Worm (Caenorhabditis elegans) whole organism, L3 larva: ENCODE measurements around the gene C17G10.1.

Source experiments
- ceh-82 ChIP-seq: fragments of 150-350 bp; optimal IDR thresholded peaks from 2 replicates; lab custom pipeline; 2014; ENCODE audit warnings: missing biosample characterization, missing genetic modification characterization
- ceh-9 ChIP-seq: sonication (generic microtip); optimal IDR thresholded peaks from 2 replicates; lab custom pipeline; 2018; ENCODE audit warnings: missing biosample characterization, missing genetic modification characterization
- egl-27 ChIP-seq: sonication (generic microtip); optimal IDR thresholded peaks from 4 replicates; lab custom pipeline; 2017; ENCODE audit warnings: missing biosample characterization, missing genetic modification reagents, missing genetic modification characterization
- fkh-10 ChIP-seq: sonication (generic microtip); optimal IDR thresholded peaks from 2 replicates; lab custom pipeline; 2017; ENCODE audit warnings: missing biosample characterization, missing genetic modification reagents, missing genetic modification characterization
- jun-1 ChIP-seq: fragments of 150-350 bp; optimal IDR thresholded peaks from 2 replicates; lab custom pipeline; 2014; ENCODE audit warnings: missing biosample characterization, missing genetic modification reagents, missing genetic modification characterization
- lin-15B ChIP-seq: fragments of 150-350 bp; optimal IDR thresholded peaks from 2 replicates; lab custom pipeline; 2014; ENCODE audit warnings: missing biosample characterization, missing genetic modification characterization
- nhr-11 ChIP-seq: fragments of 150-350 bp; optimal IDR thresholded peaks from 2 replicates; lab custom pipeline; 2014; ENCODE audit warnings: missing biosample characterization, missing genetic modification characterization
- nhr-28 ChIP-seq: fragments of 150-350 bp; optimal IDR thresholded peaks from 2 replicates; lab custom pipeline; 2014; ENCODE audit warnings: missing biosample characterization, missing genetic modification characterization
- pha-4 ChIP-seq: fragments of 150-350 bp; optimal IDR thresholded peaks from 2 replicates; lab custom pipeline; 2014; ENCODE audit warnings: missing biosample characterization, missing genetic modification reagents, missing genetic modification characterization
- tbx-2 ChIP-seq: sonication (generic microtip); optimal IDR thresholded peaks from 2 replicates; lab custom pipeline; 2016; ENCODE audit warnings: mild to moderate bottlenecking, missing genetic modification characterization, missing compliant biosample characterization
- zag-1 ChIP-seq: fragments of 150-350 bp; optimal IDR thresholded peaks from 2 replicates; lab custom pipeline; 2014; ENCODE audit warnings: missing biosample characterization, missing genetic modification characterization

DNA sequence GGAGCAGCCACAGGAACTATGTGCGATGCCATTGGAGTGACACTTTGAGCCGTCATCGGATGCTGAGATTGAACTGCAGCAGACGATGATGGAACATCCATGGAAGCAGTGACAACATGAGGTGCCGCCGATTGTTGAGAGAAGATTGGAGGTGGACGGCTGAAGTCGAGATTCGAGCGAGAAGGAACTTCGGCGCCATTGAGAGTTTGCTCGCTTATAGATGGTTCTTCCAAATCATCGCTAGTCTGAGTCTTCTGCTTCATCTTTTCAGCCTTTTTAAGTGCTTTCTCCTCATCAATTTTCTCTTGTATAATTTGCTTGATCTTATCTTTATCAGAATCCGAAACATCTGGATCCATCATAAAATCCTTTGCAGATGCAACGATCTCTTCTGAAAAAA is 45.8 kb downstream of the C17G10.1 start:
- TF ChIP-seq jun-1 (tag; lab: Kevin White, UChicago) (no peak), ceh-9 (tag; lab: Kevin White, UChicago) (no peak), tbx-2 (no peak), ceh-82 (no peak), lin-15B (no peak), zag-1 (no peak), egl-27 (tag; lab: Kevin White, UChicago) (no peak), pha-4 (tag; lab: Kevin White, UChicago) (no peak), fkh-10 (no peak), nhr-28 (tag; lab: Kevin White, UChicago) (no peak), nhr-11 (tag; lab: Kevin White, UChicago) (no peak)
